Fruit fly (Drosophila melanogaster): ENCODE measurements around the gene sloth1.

dm6 chrX:6988082-6988481 is 23.1 kb upstream of the sloth1 start:
- TF ChIP-seq CG7045 (GFP tag; optimal IDR thresholded peaks at IDR 0.05) (no peak), bab1 (GFP tag; optimal IDR thresholded peaks at IDR 0.05) (no peak), ovo (GFP tag; optimal IDR thresholded peaks at IDR 0.05) (no peak), Mnt (GFP tag; optimal IDR thresholded peaks at IDR 0.05) (no peak), CG7101 (tag; optimal IDR thresholded peaks at IDR 0.05) (no peak), CG33017 (tag; optimal IDR thresholded peaks at IDR 0.05) (no peak), kay (GFP tag; ENCODE audit: borderline replicate concordance) (no peak)

Data from whole organism, adult.